Fruit fly (Drosophila melanogaster): ENCODE data around the gene CG9386.

The CG9386 gene

dm6 chr3R:9543495-9544180 is 11.6 kb downstream of the CG9386 start (continued):
- TF ChIP-seq ewg (GFP tag; optimal IDR thresholded peaks at IDR 0.05) (no peak), CG6813 (GFP tag; optimal IDR thresholded peaks at IDR 0.05) (no peak), Elba2 (GFP tag; optimal IDR thresholded peaks at IDR 0.05) (no peak), C15 (GFP tag; IDR thresholded peaks at IDR 0.05) (no peak), CG7357 (GFP tag; IDR thresholded peaks at IDR 0.05) (peak; percentile 84), ro (GFP tag; IDR thresholded peaks at IDR 0.05) (no peak), CG17385 (GFP tag; optimal IDR thresholded peaks at IDR 0.05) (no peak), pros (GFP tag; optimal IDR thresholded peaks at IDR 0.05) (no peak), CkIIα-i1 (GFP tag; IDR thresholded peaks at IDR 0.05) (no peak), CG10959 (GFP tag; IDR thresholded peaks at IDR 0.05) (no peak), repo (GFP tag; optimal IDR thresholded peaks at IDR 0.05) (no peak), CG18011 (GFP tag; optimal IDR thresholded peaks at IDR 0.05) (no peak), Ets97D (GFP tag; optimal IDR thresholded peaks at IDR 0.05) (peak; percentile 67), ci (GFP tag; IDR thresholded peaks at IDR 0.05) (peak; percentile 44; the same call in 1 of the 3 replicates), sens (GFP tag) (peak; percentile 79), CG16863 (GFP tag; optimal IDR thresholded peaks at IDR 0.05) (no peak), CG30020 (tag; optimal IDR thresholded peaks at IDR 0.05) (peak; percentile 78), CG10209 (GFP tag; optimal IDR thresholded peaks at IDR 0.05) (no peak), zen2 (GFP tag; IDR thresholded peaks at IDR 0.05; ENCODE audit: partially characterized antibody) (no peak), CG15514 (GFP tag; optimal IDR thresholded peaks at IDR 0.05) (peak; percentile 70), CG7963 (GFP tag; IDR thresholded peaks at IDR 0.05; ENCODE audit: partially characterized antibody) (no peak), CG13296 (GFP tag; optimal IDR thresholded peaks at IDR 0.05) (peak; percentile 13), Dref (GFP tag; IDR thresholded peaks at IDR 0.05) (no peak), H15 (GFP tag; IDR thresholded peaks at IDR 0.05) (no peak), CG11695 (GFP tag; IDR thresholded peaks at IDR 0.05) (0 out of 3 replicates have a peak, but pooled peaks have one; percentile 6), CG7928 (GFP tag; optimal IDR thresholded peaks at IDR 0.05) (no peak), Lhr (GFP tag; optimal IDR thresholded peaks at IDR 0.05) (peak; percentile 72), stwl (tag; optimal IDR thresholded peaks at IDR 0.05) (peak; percentile 54), slou (GFP tag; optimal IDR thresholded peaks at IDR 0.05) (no peak), CG18619 (GFP tag; optimal IDR thresholded peaks at IDR 0.05) (no peak), Hmr (GFP tag; optimal IDR thresholded peaks at IDR 0.05) (no peak), otp (GFP tag; IDR thresholded peaks at IDR 0.05) (no peak), trem (tag; optimal IDR thresholded peaks at IDR 0.05) (peak; percentile 3), CHES-1-like (GFP tag; optimal IDR thresholded peaks at IDR 0.05) (no peak), CG9437 (GFP tag; optimal IDR thresholded peaks at IDR 0.05) (peak; percentile 99), CG1024 (GFP tag; IDR thresholded peaks at IDR 0.05) (no peak), CG3838 (GFP tag; optimal IDR thresholded peaks at IDR 0.05) (no peak), inv (GFP tag; IDR thresholded peaks at IDR 0.05; ENCODE audit: partially characterized antibody) (no peak), pzg (GFP tag; optimal IDR thresholded peaks at IDR 0.05) (peak; percentile 13), Tbp (GFP tag; optimal IDR thresholded peaks at IDR 0.05) (no peak), tx (GFP tag; optimal IDR thresholded peaks at IDR 0.05) (no peak), CG17802 (tag; optimal IDR thresholded peaks at IDR 0.05) (peak; percentile 35), slp2 (GFP tag; optimal IDR thresholded peaks at IDR 0.05) (no peak), H2.0 (GFP tag; IDR thresholded peaks at IDR 0.05) (no peak), sens-2 (GFP tag; IDR thresholded peaks at IDR 0.05) (no peak), ken (GFP tag; IDR thresholded peaks at IDR 0.05) (no peak), tgo (GFP tag; IDR thresholded peaks at IDR 0.05) (no peak), pfk (GFP tag; optimal IDR thresholded peaks at IDR 0.05) (peak; percentile 27), tll (GFP tag; optimal IDR thresholded peaks at IDR 0.05) (no peak), knrl (GFP tag; IDR thresholded peaks at IDR 0.05; ENCODE audit: partially characterized antibody) (no peak)

Data from whole organism, embryonic.